Fruit fly (Drosophila melanogaster) whole organism, adult: ENCODE data around the gene CG13855.

ENCODE experiments used
- CG11617 ChIP-seq: fragments of 200-800 bp; sonication (Bioruptor generic); optimal IDR thresholded peaks from 2 replicates; lab custom pipeline; 2017; ENCODE audit warnings: mild to moderate bottlenecking, missing biosample characterization, missing genetic modification reagents, missing genetic modification characterization
- CG12768 ChIP-seq: fragments of 200-800 bp; sonication (Bioruptor generic); optimal IDR thresholded peaks from 2 replicates; lab custom pipeline; 2017; ENCODE audit warnings: missing biosample characterization, missing genetic modification characterization, mild to moderate bottlenecking, moderate library complexity, missing genetic modification reagents
- CG14711 ChIP-seq: fragments of 200-800 bp; sonication (Bioruptor generic); optimal IDR thresholded peaks from 2 replicates; lab custom pipeline; 2018; ENCODE audit warnings: missing biosample characterization, mild to moderate bottlenecking, missing genetic modification characterization, moderate library complexity
- CG1620 ChIP-seq: fragments of 200-800 bp; sonication (Bioruptor generic); optimal IDR thresholded peaks from 2 replicates; lab custom pipeline; 2016; ENCODE audit warnings: missing biosample characterization, missing genetic modification characterization
- CG33017 ChIP-seq: fragments of 200-800 bp; sonication (Bioruptor generic); optimal IDR thresholded peaks from 2 replicates; lab custom pipeline; 2018; ENCODE audit warnings: missing biosample characterization, mild to moderate bottlenecking, missing genetic modification characterization, moderate library complexity
- CG5204 ChIP-seq: fragments of 200-800 bp; sonication (Bioruptor generic); optimal IDR thresholded peaks from 2 replicates; lab custom pipeline; 2016; ENCODE audit warnings: missing biosample characterization, missing genetic modification characterization
- CG7045 ChIP-seq: fragments of 200-800 bp; sonication (Bioruptor generic); optimal IDR thresholded peaks from 2 replicates; lab custom pipeline; 2017; ENCODE audit warnings: missing biosample characterization, mild to moderate bottlenecking, missing genetic modification characterization
- CG7101 ChIP-seq: fragments of 200-800 bp; sonication (Bioruptor generic); optimal IDR thresholded peaks from 2 replicates; lab custom pipeline; 2018; ENCODE audit warnings: missing biosample characterization, mild to moderate bottlenecking, missing genetic modification characterization, moderate library complexity
- Clk ChIP-seq: fragments of 200-800 bp; sonication (Bioruptor generic); optimal IDR thresholded peaks from 2 replicates; lab custom pipeline; 2017; ENCODE audit warnings: missing biosample characterization, missing genetic modification characterization
- Crg-1 ChIP-seq: fragments of 200-800 bp; sonication (Bioruptor generic); optimal IDR thresholded peaks from 2 replicates; lab custom pipeline; 2016; ENCODE audit warnings: missing biosample characterization, missing genetic modification characterization
- Hr96 ChIP-seq: fragments of 200-800 bp; sonication (Bioruptor generic); optimal IDR thresholded peaks from 2 replicates; lab custom pipeline; 2016; ENCODE audit warnings: missing biosample characterization, missing genetic modification characterization
- Mnt ChIP-seq: fragments of 200-800 bp; sonication (Bioruptor generic); optimal IDR thresholded peaks from 2 replicates; lab custom pipeline; 2016; ENCODE audit warnings: missing biosample characterization, mild to moderate bottlenecking, missing genetic modification characterization
- bab1 ChIP-seq: fragments of 200-800 bp; sonication (Bioruptor generic); optimal IDR thresholded peaks from 3 replicates; lab custom pipeline; 2019; ENCODE audit warnings: missing biosample characterization, mild to moderate bottlenecking, missing genetic modification characterization, moderate library complexity
- cic ChIP-seq: fragments of 200-800 bp; sonication (Bioruptor generic); optimal IDR thresholded peaks from 2 replicates; lab custom pipeline; 2017; ENCODE audit warnings: missing biosample characterization, mild to moderate bottlenecking, missing genetic modification characterization, moderate library complexity
- cnc ChIP-seq, 2 experiments: fragments of >200 bp; optimal IDR thresholded peaks; 2 replicates each; lab custom pipeline; 2017
- kay ChIP-seq: fragments of 200-800 bp; sonication (Bioruptor generic); peaks from one replicate; lab custom pipeline; 2016; ENCODE audit warnings: missing biosample characterization, missing genetic modification characterization, borderline replicate concordance
- ovo ChIP-seq: fragments of 200-800 bp; sonication (Bioruptor generic); optimal IDR thresholded peaks from 2 replicates; lab custom pipeline; 2016; ENCODE audit warnings: missing biosample characterization, missing genetic modification characterization
- pad ChIP-seq: fragments of 200-800 bp; sonication (Bioruptor generic); optimal IDR thresholded peaks from 3 replicates; lab custom pipeline; 2017; ENCODE audit warnings: missing biosample characterization, missing genetic modification characterization, mild to moderate bottlenecking, moderate library complexity, missing genetic modification reagents
- tj ChIP-seq: fragments of 200-800 bp; sonication (Bioruptor generic); optimal IDR thresholded peaks from 3 replicates; lab custom pipeline; 2017; ENCODE audit warnings: missing biosample characterization, mild to moderate bottlenecking, missing genetic modification characterization, moderate library complexity
- toe ChIP-seq: fragments of 200-800 bp; sonication (Bioruptor generic); optimal IDR thresholded peaks from 2 replicates; lab custom pipeline; 2016; ENCODE audit warnings: missing biosample characterization, missing genetic modification characterization

CG13855 gene

dm6 chr3R:22365660-22366195, 40.0 kb upstream of the CG13855 start, which contains the start of gene CG5382:
Gene CG5382, minus strand, starts transcription at chr3R:22365983.
- TF ChIP-seq CG33017 (tag; lab: Kevin White, UChicago) (no peak), bab1 (GFP tag; lab: Kevin White, UChicago) (peak; percentile 72)

- TF ChIP-seq pad (GFP tag; lab: Kevin White, UChicago): peak; percentile 16
- TF ChIP-seq cnc (optimal IDR thresholded peaks at IDR 0.05; lab: Kevin White, UChicago): no peak
- TF ChIP-seq CG7045 (GFP tag; lab: Kevin White, UChicago): no peak
- TF ChIP-seq ovo (GFP tag; lab: Kevin White, UChicago): peak; percentile 25
- no peak for TF ChIP-seq Clk (GFP tag; lab: Kevin White, UChicago)
- TF ChIP-seq toe (GFP tag; lab: Kevin White, UChicago): peak; percentile 25
- peak; percentile 39 for TF ChIP-seq CG1620 (GFP tag; lab: Kevin White, UChicago)
- peak; percentile 34 for TF ChIP-seq Mnt
- peak; percentile 35 for TF ChIP-seq CG11617
- TF ChIP-seq kay (GFP tag; lab: Kevin White, UChicago): no peak
- no peak for TF ChIP-seq CG33017 (tag; lab: Kevin White, UChicago)
- TF ChIP-seq CG7101 (tag; lab: Kevin White, UChicago): peak; percentile 48
- TF ChIP-seq Hr96 (GFP tag; lab: Kevin White, UChicago): peak; percentile 32
- peak; percentile 37 for TF ChIP-seq CG12768 (GFP tag; lab: Kevin White, UChicago)
- TF ChIP-seq tj (GFP tag; lab: Kevin White, UChicago): peak; percentile 95
- no peak for TF ChIP-seq bab1 (GFP tag; lab: Kevin White, UChicago)
- no peak for TF ChIP-seq cic (GFP tag; lab: Kevin White, UChicago)
- TF ChIP-seq CG14711 (tag; lab: Kevin White, UChicago): peak; percentile 52
- no peak for TF ChIP-seq CG5204 (GFP tag; lab: Kevin White, UChicago)
- no peak for TF ChIP-seq Crg-1 (GFP tag; lab: Kevin White, UChicago)
Measured at dm6 chr3R:22367126-22368076, 38.3 kb upstream of the CG13855 start, which contains the start of the genes Polr3F and PyK. Gene Polr3F, minus strand, starts transcription at chr3R:22367373. Gene PyK, plus strand, starts transcription at chr3R:22367536.

dm6 chr3R:22368077-22368776, 37.5 kb upstream of the CG13855 start:
- TF ChIP-seq Crg-1 (GFP tag; lab: Kevin White, UChicago) (no peak), CG14711 (tag; lab: Kevin White, UChicago) (no peak), CG33017 (tag; lab: Kevin White, UChicago) (peak; percentile 26), CG7045 (GFP tag; lab: Kevin White, UChicago) (peak; percentile 24), CG11617 (peak; percentile 22), kay (GFP tag; lab: Kevin White, UChicago) (peak; percentile 60), cic (GFP tag; lab: Kevin White, UChicago) (peak; percentile 83)

DNA sequence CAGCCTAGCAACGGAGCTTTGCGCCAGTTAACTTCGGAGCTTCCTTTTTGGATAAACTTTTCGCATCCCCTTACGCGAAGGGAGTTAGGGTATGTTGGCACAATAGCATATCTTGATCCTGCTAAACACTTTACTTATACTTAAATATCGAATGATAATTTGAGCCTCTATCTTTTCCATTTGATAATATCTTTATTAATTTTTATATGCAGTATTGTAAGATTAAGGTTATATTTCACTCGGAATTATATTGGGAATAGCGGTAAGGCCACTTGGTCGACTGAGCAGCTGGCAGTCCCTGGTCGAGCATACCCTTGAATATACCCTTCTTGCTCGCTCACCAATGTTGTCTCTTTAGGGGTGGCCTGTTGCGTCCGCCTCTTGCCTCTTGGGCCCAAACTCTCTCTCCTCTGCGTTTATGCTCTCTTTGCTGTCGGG, 36.9 kb upstream of the CG13855 start:
- no peak for TF ChIP-seq CG5204 (GFP tag; lab: Kevin White, UChicago)
- no peak for TF ChIP-seq cnc (optimal IDR thresholded peaks at IDR 0.05; lab: Kevin White, UChicago)
- peak; percentile 2 for TF ChIP-seq bab1 (GFP tag; lab: Kevin White, UChicago)
- no peak for TF ChIP-seq Clk (GFP tag; lab: Kevin White, UChicago)
- peak; percentile 53 for TF ChIP-seq CG7045 (GFP tag; lab: Kevin White, UChicago)
- no peak for TF ChIP-seq Crg-1 (GFP tag; lab: Kevin White, UChicago)
- TF ChIP-seq cic (GFP tag; lab: Kevin White, UChicago): no peak
- peak; percentile 52 for TF ChIP-seq CG7101 (tag; lab: Kevin White, UChicago)
- TF ChIP-seq kay (GFP tag; lab: Kevin White, UChicago): peak; percentile 79
- peak; percentile 19 for TF ChIP-seq CG11617
- TF ChIP-seq Hr96 (GFP tag; lab: Kevin White, UChicago): peak; percentile 72
- TF ChIP-seq CG33017 (tag; lab: Kevin White, UChicago): peak; percentile 30
- TF ChIP-seq CG14711 (tag; lab: Kevin White, UChicago): no peak

DNA sequence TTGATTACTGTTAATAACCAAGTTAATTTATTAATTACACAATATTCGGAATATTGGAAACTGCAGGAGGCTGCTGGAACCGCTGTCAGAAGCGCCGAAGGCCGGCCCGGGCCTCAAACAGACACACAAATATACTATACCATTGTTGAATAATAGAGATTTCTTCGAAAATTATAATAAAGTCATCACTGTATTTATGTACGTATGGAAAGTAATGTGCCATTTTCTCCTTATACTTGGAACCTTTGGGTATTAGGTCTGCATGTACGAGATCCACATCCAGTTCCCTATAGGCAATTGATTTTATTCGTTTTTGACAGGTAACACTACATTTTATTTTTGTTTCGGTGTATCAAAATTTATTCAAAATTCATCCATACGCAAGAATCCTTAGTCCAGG, 33.2 kb upstream of the CG13855 start, which contains the start of gene CG7069:
TSS of gene CG7069 (plus strand) at position 301 of the 400 bp plus-strand sequence.
- TF ChIP-seq cic (GFP tag; lab: Kevin White, UChicago) (no peak), CG7101 (tag; lab: Kevin White, UChicago) (no peak), tj (GFP tag; lab: Kevin White, UChicago) (no peak), Mnt (no peak), toe (GFP tag; lab: Kevin White, UChicago) (no peak), CG5204 (GFP tag; lab: Kevin White, UChicago) (no peak), CG7045 (GFP tag; lab: Kevin White, UChicago) (no peak), Hr96 (GFP tag; lab: Kevin White, UChicago) (no peak), Clk (GFP tag; lab: Kevin White, UChicago) (no peak), cnc (optimal IDR thresholded peaks at IDR 0.05; lab: Kevin White, UChicago) (no peak), Crg-1 (GFP tag; lab: Kevin White, UChicago) (no peak), pad (GFP tag; lab: Kevin White, UChicago) (no peak), CG11617 (no peak), CG33017 (tag; lab: Kevin White, UChicago) (no peak), CG14711 (tag; lab: Kevin White, UChicago) (no peak), bab1 (GFP tag; lab: Kevin White, UChicago) (no peak), ovo (GFP tag; lab: Kevin White, UChicago) (no peak), CG1620 (GFP tag; lab: Kevin White, UChicago) (no peak), CG12768 (GFP tag; lab: Kevin White, UChicago) (no peak), kay (GFP tag; lab: Kevin White, UChicago) (no peak)
